Worm (Caenorhabditis elegans): ENCODE results near the gene tsp-18.

- TF ChIP-seq zfp-3 (GFP tag; conservative IDR thresholded peaks at IDR 0.05) (no peak), pha-4 (GFP tag; IDR thresholded peaks at IDR 0.05) (no peak), pha-4 (tag; optimal IDR thresholded peaks at IDR 0.05) (no peak), lin-15B (tag; optimal IDR thresholded peaks at IDR 0.05) (no peak), lsy-2 (tag; optimal IDR thresholded peaks at IDR 0.05) (no peak), tra-1 (GFP tag; IDR thresholded peaks at IDR 0.05) (no peak), F37D6.2 (tag; optimal IDR thresholded peaks at IDR 0.05) (no peak)
Measured at ce11 chrII:5871508-5871907, 32.8 kb upstream of the tsp-18 start.
